Worm (Caenorhabditis elegans) whole organism, young adult: ENCODE data around the gene Y64G10A.1.

Source experiments
- B0019.2 ChIP-seq: fragments of 200-800 bp; sonication (Bioruptor generic); conservative IDR thresholded peaks from 2 replicates; pipeline ENCODE4 v1.3.6; 2022; ENCODE audit warnings: missing genetic modification reagents, missing genetic modification characterization, missing compliant biosample characterization
- B0261.1 ChIP-seq: sonication (generic microtip); optimal IDR thresholded peaks from 2 replicates; lab custom pipeline; 2016; ENCODE audit warnings: mild to moderate bottlenecking, missing genetic modification characterization, moderate library complexity, missing compliant biosample characterization
- F22D6.2 ChIP-seq: sonication (generic microtip); optimal IDR thresholded peaks from 2 replicates; lab custom pipeline; 2016; ENCODE audit warnings: mild to moderate bottlenecking, missing genetic modification characterization, missing compliant biosample characterization
- F23B12.7 ChIP-seq: sonication (generic microtip); optimal IDR thresholded peaks from 2 replicates; lab custom pipeline; 2017; ENCODE audit warnings: missing genetic modification characterization, mild to moderate bottlenecking, missing compliant biosample characterization, antibody characterized with exemption, moderate library complexity; ENCODE audit not compliant: insufficient read depth
- K12H6.12 ChIP-seq: fragments of 200-800 bp; sonication (Bioruptor generic); optimal IDR thresholded peaks from 2 replicates; lab custom pipeline; 2018; ENCODE audit warnings: mild to moderate bottlenecking, missing genetic modification characterization, missing compliant biosample characterization
- Y79H2A.3 ChIP-seq: fragments of 200-800 bp; sonication (Bioruptor generic); conservative IDR thresholded peaks from 2 replicates; pipeline ENCODE4 v1.3.6; 2022; ENCODE audit warnings: missing genetic modification reagents, missing genetic modification characterization, missing compliant biosample characterization
- ZK185.1 ChIP-seq: sonication (generic microtip); optimal IDR thresholded peaks from 2 replicates; lab custom pipeline; 2016; ENCODE audit warnings: mild to moderate bottlenecking, missing genetic modification characterization, missing compliant biosample characterization; ENCODE audit not compliant: poor library complexity, severe bottlenecking
- aptf-2 ChIP-seq: fragments of 200-800 bp; sonication (Bioruptor generic); conservative IDR thresholded peaks from 2 replicates; pipeline ENCODE4 v1.3.6; 2022; ENCODE audit warnings: missing genetic modification reagents, missing genetic modification characterization, missing compliant biosample characterization
- attf-3 ChIP-seq: fragments of 200-800 bp; sonication (Bioruptor generic); conservative IDR thresholded peaks from 2 replicates; pipeline ENCODE4 v1.3.6; 2022; ENCODE audit warnings: missing genetic modification reagents, missing genetic modification characterization, missing compliant biosample characterization
- dpff-1 ChIP-seq: sonication (generic microtip); optimal IDR thresholded peaks from 2 replicates; lab custom pipeline; 2017; ENCODE audit warnings: mild to moderate bottlenecking, missing genetic modification characterization, missing compliant biosample characterization
- dpl-1 ChIP-seq: fragments of 150-350 bp; optimal IDR thresholded peaks from 2 replicates; lab custom pipeline; 2014; ENCODE audit warnings: missing biosample characterization, missing genetic modification reagents, missing genetic modification characterization
- egl-44 ChIP-seq: fragments of 200-800 bp; sonication (Bioruptor generic); IDR thresholded peaks from 2 replicates; pipeline ENCODE4 v1.3.6; 2022; ENCODE audit warnings: missing genetic modification reagents, missing genetic modification characterization, missing compliant biosample characterization
- ets-4 ChIP-seq: fragments of 200-800 bp; sonication (Bioruptor generic); optimal IDR thresholded peaks from 2 replicates; lab custom pipeline; 2018; ENCODE audit warnings: mild to moderate bottlenecking, missing genetic modification characterization, missing compliant biosample characterization
- hlh-12 ChIP-seq: sonication (generic microtip); optimal IDR thresholded peaks from 2 replicates; lab custom pipeline; 2016; ENCODE audit warnings: missing genetic modification characterization, missing compliant biosample characterization
- lin-26 ChIP-seq: fragments of 200-800 bp; sonication (Bioruptor generic); IDR thresholded peaks from 2 replicates; pipeline ENCODE4 v1.3.6; 2022; ENCODE audit warnings: missing genetic modification reagents, missing genetic modification characterization, missing compliant biosample characterization
- lir-1 ChIP-seq: fragments of 200-800 bp; sonication (Bioruptor generic); conservative IDR thresholded peaks from 2 replicates; pipeline ENCODE4 v1.3.6; 2022; ENCODE audit warnings: missing genetic modification reagents, missing genetic modification characterization, missing compliant biosample characterization
- madf-10 ChIP-seq: sonication (generic microtip); optimal IDR thresholded peaks from 2 replicates; lab custom pipeline; 2016; ENCODE audit warnings: mild to moderate bottlenecking, missing genetic modification characterization, missing compliant biosample characterization
- madf-3 ChIP-seq: fragments of 200-800 bp; sonication (Bioruptor generic); IDR thresholded peaks from 2 replicates; pipeline ENCODE4 v1.3.6; 2022; ENCODE audit warnings: missing genetic modification reagents, missing genetic modification characterization, missing compliant biosample characterization
- nfya-1 ChIP-seq: sonication (generic microtip); optimal IDR thresholded peaks from 2 replicates; lab custom pipeline; 2017; ENCODE audit warnings: antibody characterized with exemption, missing compliant biosample characterization, missing genetic modification characterization, borderline replicate concordance; ENCODE audit not compliant: insufficient read depth
- nhr-27 ChIP-seq: fragments of 200-800 bp; sonication (Bioruptor generic); optimal IDR thresholded peaks from 2 replicates; lab custom pipeline; 2018; ENCODE audit warnings: mild to moderate bottlenecking, missing genetic modification characterization, moderate library complexity, missing compliant biosample characterization
- nhr-90 ChIP-seq: sonication (generic microtip); optimal IDR thresholded peaks from 2 replicates; lab custom pipeline; 2016; ENCODE audit warnings: missing genotype, mild to moderate bottlenecking, missing genetic modification characterization, missing compliant biosample characterization
- pha-4 ChIP-seq: fragments of 150-350 bp; sonication (generic microtip); optimal IDR thresholded peaks from 2 replicates; lab custom pipeline; 2014; ENCODE audit warnings: missing biosample characterization, missing genetic modification reagents, missing genetic modification characterization
- rcor-1 ChIP-seq: fragments of 200-800 bp; sonication (Bioruptor generic); IDR thresholded peaks from 2 replicates; pipeline ENCODE4 v1.3.6; 2022; ENCODE audit warnings: missing genetic modification reagents, missing genetic modification characterization, missing compliant biosample characterization
- rec-8 ChIP-seq, 2 experiments: sonication (generic microtip); optimal IDR thresholded peaks; 2 replicates each; lab custom pipeline; 2016; ENCODE audit warnings: mild to moderate bottlenecking in 2 of 2, missing genetic modification characterization in 2 of 2, missing genetic modification reagents in 2 of 2, missing genotype in 2 of 2, missing biosample characterization in 1 of 2, missing compliant biosample characterization in 1 of 2, moderate library complexity in 1 of 2
- repo-1 ChIP-seq: sonication (generic microtip); optimal IDR thresholded peaks from 2 replicates; lab custom pipeline; 2017; ENCODE audit warnings: mild to moderate bottlenecking, missing genetic modification characterization, missing compliant biosample characterization
- sdz-38 ChIP-seq: sonication (generic microtip); optimal IDR thresholded peaks from 2 replicates; lab custom pipeline; 2016; ENCODE audit warnings: missing genotype, missing genetic modification characterization, missing compliant biosample characterization
- sea-2 ChIP-seq: fragments of 200-800 bp; sonication (Bioruptor generic); IDR thresholded peaks from 2 replicates; pipeline ENCODE4 v1.3.6; 2022; ENCODE audit warnings: missing genetic modification characterization, missing compliant biosample characterization
- snpc-3.4 ChIP-seq: sonication (generic microtip); optimal IDR thresholded peaks from 2 replicates; lab custom pipeline; 2017; ENCODE audit warnings: missing genetic modification characterization, mild to moderate bottlenecking, missing compliant biosample characterization, antibody characterized with exemption, moderate library complexity, missing genotype, missing genetic modification reagents
- snpc-4 ChIP-seq, 5 experiments: fragments of 150-350 bp in 1 of 5; sonication (generic microtip) in 4 of 5; optimal IDR thresholded peaks; 2 replicates each; lab custom pipeline; 2014 to 2018; ENCODE audit warnings: missing genetic modification characterization in 5 of 5, missing biosample characterization in 3 of 5, antibody characterized with exemption in 2 of 5, mild to moderate bottlenecking in 2 of 5, missing compliant biosample characterization in 2 of 5, missing genotype in 2 of 5, moderate library complexity in 2 of 5, missing genetic modification reagents in 1 of 5
- somi-1 ChIP-seq: fragments of 200-800 bp; sonication (Bioruptor generic); optimal IDR thresholded peaks from 2 replicates; lab custom pipeline; 2018; ENCODE audit warnings: mild to moderate bottlenecking, missing genetic modification characterization, missing compliant biosample characterization
- unc-130 ChIP-seq: sonication (generic microtip); optimal IDR thresholded peaks from 2 replicates; lab custom pipeline; 2016; ENCODE audit warnings: missing genetic modification reagents, missing genetic modification characterization, missing compliant biosample characterization
- ztf-18 ChIP-seq: sonication (generic microtip); optimal IDR thresholded peaks from 2 replicates; lab custom pipeline; 2016; ENCODE audit warnings: missing genotype, mild to moderate bottlenecking, missing genetic modification characterization, missing compliant biosample characterization

Y64G10A.1 gene

ce11 chrIV:14193196-14193595 lies 45.7 kb downstream of the Y64G10A.1 start, which contains the start of gene K01G12.3:
K01G12.3 (plus strand) TSS chrIV:14193496.
- no peak for TF ChIP-seq nhr-90 (tag; lab: Kevin White, UChicago)
- no peak for TF ChIP-seq sdz-38 (tag; lab: Kevin White, UChicago)
- TF ChIP-seq egl-44 (GFP tag; lab: Robert Waterston, UW), result no peak
- no peak for TF ChIP-seq sea-2 (GFP tag; lab: Robert Waterston, UW)
- TF ChIP-seq K12H6.12, result no peak
- no peak for TF ChIP-seq Y79H2A.3 (GFP tag; lab: Robert Waterston, UW)
- TF ChIP-seq madf-10 (tag; lab: Kevin White, UChicago), result no peak
- no peak for TF ChIP-seq ZK185.1
- TF ChIP-seq ztf-18 (tag; lab: Kevin White, UChicago), result no peak
- no peak for TF ChIP-seq nfya-1
- TF ChIP-seq F22D6.2 (tag; lab: Kevin White, UChicago), result no peak
- no peak for TF ChIP-seq pha-4 (tag; lab: Kevin White, UChicago)
- no peak for TF ChIP-seq repo-1 (tag; lab: Kevin White, UChicago)
- TF ChIP-seq snpc-3.4 (tag; lab: Kevin White, UChicago), result no peak
- TF ChIP-seq F23B12.7 (tag; lab: Kevin White, UChicago), result no peak
- TF ChIP-seq lir-1 (GFP tag; lab: Robert Waterston, UW), result no peak
- no peak for TF ChIP-seq B0019.2 (GFP tag; lab: Robert Waterston, UW)

- TF ChIP-seq B0261.1 (no peak), dpff-1 (tag; lab: Kevin White, UChicago) (no peak), nhr-27 (tag; lab: Kevin White, UChicago) (no peak), unc-130 (GFP tag; lab: Kevin White, UChicago) (no peak), somi-1 (GFP tag; lab: Kevin White, UChicago) (no peak), F23B12.7 (tag; lab: Kevin White, UChicago) (no peak), ztf-18 (tag; lab: Kevin White, UChicago) (no peak), sdz-38 (tag; lab: Kevin White, UChicago) (no peak), dpl-1 (no peak), snpc-4 (GFP tag; optimal IDR thresholded peaks at IDR 0.05; lab: Kevin White, UChicago) (no peak), snpc-4 (tag; optimal IDR thresholded peaks at IDR 0.05; lab: Kevin White, UChicago) (no peak), aptf-2 (no peak)
Observed at ce11 chrIV:14191919-14192318, 47.0 kb downstream of the Y64G10A.1 start, which contains the start of gene K01G12.22. K01G12.22 (plus strand) TSS chrIV:14192219.

ce11 chrIV:14186264-14186663 lies 52.6 kb downstream of the Y64G10A.1 start:
- TF ChIP-seq attf-3 (GFP tag; lab: Robert Waterston, UW) (no peak), madf-3 (GFP tag; lab: Robert Waterston, UW) (no peak), hlh-12 (no peak), rcor-1 (GFP tag; lab: Robert Waterston, UW) (no peak), rec-8 (tag; optimal IDR thresholded peaks at IDR 0.05; lab: Kevin White, UChicago) (no peak), lin-26 (GFP tag; lab: Robert Waterston, UW) (no peak), ets-4 (no peak)
